Fruit fly (Drosophila melanogaster): Measurements from ENCODE around the gene CarT.
A peak's percentile ranks its signal among the peaks of the same experiment; 100 is the strongest.

The CarT gene

dm6 chr2L:20734066-20734686, 4.1 kb upstream of the CarT start, which contains the start of gene TM9SF2 (continued):
- TF ChIP-seq CG8290 (GFP tag; optimal IDR thresholded peaks at IDR 0.05) (no peak), CG8290 (tag; optimal IDR thresholded peaks at IDR 0.05) (no peak), gsb (GFP tag; IDR thresholded peaks at IDR 0.05) (no peak), en (GFP tag; optimal IDR thresholded peaks at IDR 0.05) (no peak), CHES-1-like (GFP tag; optimal IDR thresholded peaks at IDR 0.05) (no peak), peb (GFP tag; IDR thresholded peaks at IDR 0.05) (no peak)

DNA sequence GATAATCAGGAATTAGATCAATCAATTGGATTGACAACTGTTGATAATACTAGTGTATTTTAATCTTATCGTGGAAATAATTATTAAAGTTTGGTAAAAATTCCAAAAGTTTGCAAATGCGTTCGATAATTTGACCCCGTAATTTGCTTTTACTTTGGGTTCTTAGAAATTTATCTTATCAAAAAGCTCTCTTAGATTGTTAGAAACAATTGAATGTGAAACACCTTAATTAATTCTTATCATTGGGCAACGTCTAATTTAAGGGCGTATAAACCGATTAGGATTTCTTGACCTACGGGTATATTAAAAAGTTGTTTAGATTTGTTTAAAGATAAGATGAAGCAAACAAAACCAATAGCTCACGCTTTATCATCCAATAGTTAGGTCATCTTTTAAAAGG, 2.9 kb upstream of the CarT start:
- TF ChIP-seq fd3F (GFP tag; optimal IDR thresholded peaks at IDR 0.05) (no peak), da (GFP tag; optimal IDR thresholded peaks at IDR 0.05) (no peak), Hr51 (GFP tag; optimal IDR thresholded peaks at IDR 0.05) (no peak), CG12104 (GFP tag; optimal IDR thresholded peaks at IDR 0.05) (no peak), Gsc (GFP tag; IDR thresholded peaks at IDR 0.05) (no peak), CG10565 (GFP tag; optimal IDR thresholded peaks at IDR 0.05) (no peak), Bgb (GFP tag; IDR thresholded peaks at IDR 0.05; ENCODE audit: partially characterized antibody) (no peak), CG34376 (GFP tag; optimal IDR thresholded peaks at IDR 0.05) (peak; percentile 4), CG2120 (GFP tag; optimal IDR thresholded peaks at IDR 0.05) (no peak), wek (GFP tag; optimal IDR thresholded peaks at IDR 0.05) (no peak), CG6175 (GFP tag; IDR thresholded peaks at IDR 0.05) (no peak), Hr78 (GFP tag; optimal IDR thresholded peaks at IDR 0.05) (peak in 1 of 2 experiments; percentile 56), CG30403 (GFP tag; optimal IDR thresholded peaks at IDR 0.05) (no peak), Six4 (GFP tag; optimal IDR thresholded peaks at IDR 0.05) (no peak), CG10366 (GFP tag; IDR thresholded peaks at IDR 0.05) (no peak), Jarid2 (GFP tag; optimal IDR thresholded peaks at IDR 0.05) (no peak), CG11560 (tag; IDR thresholded peaks at IDR 0.05) (no peak), CG16779 (GFP tag; IDR thresholded peaks at IDR 0.05) (no peak), Dip3 (GFP tag; optimal IDR thresholded peaks at IDR 0.05) (no peak), trem (tag; optimal IDR thresholded peaks at IDR 0.05) (no peak), grn (GFP tag; optimal IDR thresholded peaks at IDR 0.05) (peak; percentile 63), CG7556 (GFP tag; optimal IDR thresholded peaks at IDR 0.05) (no peak), CG9817 (tag; optimal IDR thresholded peaks at IDR 0.05) (no peak), sd (tag; optimal IDR thresholded peaks at IDR 0.05) (no peak), B-H1 (GFP tag; IDR thresholded peaks at IDR 0.05) (no peak), org-1 (GFP tag; optimal IDR thresholded peaks at IDR 0.05) (no peak), exex (tag; optimal IDR thresholded peaks at IDR 0.05) (peak; percentile 97), crc (GFP tag; optimal IDR thresholded peaks at IDR 0.05) (no peak), mirr (GFP tag; optimal IDR thresholded peaks at IDR 0.05) (peak; percentile 33), Side (GFP tag; optimal IDR thresholded peaks at IDR 0.05) (no peak), CG4707 (GFP tag; optimal IDR thresholded peaks at IDR 0.05) (no peak), fd64A (GFP tag; optimal IDR thresholded peaks at IDR 0.05) (no peak), Sin3A (optimal IDR thresholded peaks at IDR 0.05) (no peak), BtbVII (GFP tag; optimal IDR thresholded peaks at IDR 0.05) (no peak), CG4328 (GFP tag; optimal IDR thresholded peaks at IDR 0.05) (no peak), pfk (GFP tag; optimal IDR thresholded peaks at IDR 0.05) (peak; percentile 81), CG10959 (GFP tag; IDR thresholded peaks at IDR 0.05) (no peak), CG12659 (GFP tag; optimal IDR thresholded peaks at IDR 0.05) (no peak), kni (GFP tag; optimal IDR thresholded peaks at IDR 0.05) (no peak)
